Worm (Caenorhabditis elegans) whole organism, L4 larva: ENCODE measurements around the gene F49C12.5.

Experiments used
- D1046.2 ChIP-seq: fragments of 200-800 bp; sonication (Bioruptor generic); IDR thresholded peaks from 2 replicates; pipeline ENCODE4 v1.3.6; 2022; ENCODE audit warnings: missing genetic modification characterization, missing compliant biosample characterization
- F10B5.3 ChIP-seq: sonication (generic microtip); optimal IDR thresholded peaks from 2 replicates; lab custom pipeline; 2016; ENCODE audit warnings: mild to moderate bottlenecking, missing genetic modification characterization, missing compliant biosample characterization
- F26F4.8 ChIP-seq: fragments of 200-800 bp; sonication (Bioruptor generic); conservative IDR thresholded peaks from 2 replicates; pipeline ENCODE4 v1.3.6; 2022; ENCODE audit warnings: missing genetic modification characterization, missing compliant biosample characterization
- F49E8.2 ChIP-seq: sonication (generic microtip); optimal IDR thresholded peaks from 2 replicates; lab custom pipeline; 2016; ENCODE audit warnings: missing compliant biosample characterization, mild to moderate bottlenecking, missing genetic modification characterization, borderline replicate concordance
- R02D3.7 ChIP-seq: fragments of 150-350 bp; sonication (generic microtip); optimal IDR thresholded peaks from 3 replicates; lab custom pipeline; 2014; ENCODE audit warnings: missing biosample characterization, missing genetic modification characterization
- T20F7.1 ChIP-seq: fragments of 200-800 bp; sonication (Bioruptor generic); optimal IDR thresholded peaks from 2 replicates; lab custom pipeline; 2018; ENCODE audit warnings: mild to moderate bottlenecking, missing genetic modification characterization, missing compliant biosample characterization
- T26A8.4 ChIP-seq: fragments of 200-800 bp; sonication (Bioruptor generic); IDR thresholded peaks from 2 replicates; pipeline ENCODE4 v1.3.6; 2022; ENCODE audit warnings: missing genetic modification characterization, missing compliant biosample characterization
- Y75B8A.6 ChIP-seq: fragments of 200-800 bp; sonication (Bioruptor generic); IDR thresholded peaks from 2 replicates; pipeline ENCODE4 v1.3.6; 2022; ENCODE audit warnings: missing genetic modification reagents, missing genetic modification characterization, missing compliant biosample characterization
- ZK337.2 ChIP-seq: fragments of 200-800 bp; sonication (Bioruptor generic); IDR thresholded peaks from 2 replicates; pipeline ENCODE4 v1.3.6; 2022; ENCODE audit warnings: missing genetic modification reagents, missing genetic modification characterization, missing compliant biosample characterization
- aha-1 ChIP-seq: fragments of 150-350 bp; peaks from one replicate; lab custom pipeline; 2014; ENCODE audit warnings: missing biosample characterization, missing genetic modification characterization
- ces-1 ChIP-seq: fragments of 150-350 bp; sonication (generic microtip); optimal IDR thresholded peaks from 4 replicates; lab custom pipeline; 2014; ENCODE audit warnings: missing biosample characterization, missing genetic modification reagents, missing genetic modification characterization
- ctbp-1 ChIP-seq: fragments of 200-800 bp; sonication (Bioruptor generic); IDR thresholded peaks from 2 replicates; pipeline ENCODE4 v1.3.6; 2022; ENCODE audit warnings: missing genetic modification reagents, missing genetic modification characterization, missing compliant biosample characterization
- daf-16 ChIP-seq, 3 experiments: sonication (generic microtip); optimal IDR thresholded peaks; 2 replicates each; lab custom pipeline; 2016 to 2017; ENCODE audit warnings: missing genetic modification characterization in 3 of 3, missing genetic modification reagents in 3 of 3, mild to moderate bottlenecking in 2 of 3, missing compliant biosample characterization in 2 of 3, missing biosample characterization in 1 of 3, moderate library complexity in 1 of 3
- daf-8 ChIP-seq: fragments of 200-800 bp; sonication (Bioruptor generic); IDR thresholded peaks from 2 replicates; pipeline ENCODE4 v1.3.6; 2022; ENCODE audit warnings: missing genetic modification characterization, missing compliant biosample characterization
- dpl-1 ChIP-seq: fragments of 150-350 bp; optimal IDR thresholded peaks from 2 replicates; lab custom pipeline; 2014; ENCODE audit warnings: missing biosample characterization, missing genetic modification reagents, missing genetic modification characterization
- egl-27 ChIP-seq: sonication (generic microtip); optimal IDR thresholded peaks from 3 replicates; lab custom pipeline; 2017; ENCODE audit warnings: missing biosample characterization, missing genetic modification reagents, missing genetic modification characterization
- fos-1 ChIP-seq: fragments of 150-350 bp; optimal IDR thresholded peaks from 2 replicates; lab custom pipeline; 2014; ENCODE audit warnings: missing biosample characterization, missing genetic modification characterization
- gei-8 ChIP-seq: fragments of 200-800 bp; sonication (Bioruptor generic); optimal IDR thresholded peaks from 2 replicates; lab custom pipeline; 2018; ENCODE audit warnings: mild to moderate bottlenecking, missing genetic modification characterization, missing compliant biosample characterization
- hif-1 ChIP-seq, 2 experiments: sonication (generic microtip); optimal IDR thresholded peaks; 2 replicates each; lab custom pipeline; 2016 to 2017; ENCODE audit warnings: missing compliant biosample characterization in 2 of 2, missing genetic modification characterization in 2 of 2, missing genetic modification reagents in 2 of 2, missing genotype in 2 of 2, mild to moderate bottlenecking in 1 of 2
- hlh-11 ChIP-seq: fragments of 200-800 bp; sonication (Bioruptor generic); optimal IDR thresholded peaks from 2 replicates; lab custom pipeline; 2018; ENCODE audit warnings: mild to moderate bottlenecking, missing genetic modification characterization, missing compliant biosample characterization
- hlh-30 ChIP-seq: sonication (generic microtip); optimal IDR thresholded peaks from 2 replicates; lab custom pipeline; 2017; ENCODE audit warnings: antibody characterized with exemption, mild to moderate bottlenecking, missing genetic modification characterization, missing compliant biosample characterization; ENCODE audit not compliant: insufficient read depth
- lim-7 ChIP-seq: fragments of 200-800 bp; sonication (Bioruptor generic); IDR thresholded peaks from 2 replicates; pipeline ENCODE4 v1.3.6; 2022; ENCODE audit warnings: missing genetic modification characterization, missing compliant biosample characterization
- lin-15B ChIP-seq: fragments of 150-350 bp; sonication (generic microtip); optimal IDR thresholded peaks from 3 replicates; lab custom pipeline; 2014; ENCODE audit warnings: missing biosample characterization, missing genetic modification characterization
- lin-39 ChIP-seq: fragments of 150-350 bp; optimal IDR thresholded peaks from 2 replicates; lab custom pipeline; 2014; ENCODE audit warnings: missing biosample characterization, missing genetic modification reagents, missing genetic modification characterization
- lir-3 ChIP-seq: sonication (generic microtip); optimal IDR thresholded peaks from 2 replicates; lab custom pipeline; 2016; ENCODE audit warnings: mild to moderate bottlenecking, missing genetic modification characterization, missing compliant biosample characterization
- mdl-1 ChIP-seq, 2 experiments: fragments of 150-350 bp in 1 of 2; sonication (generic microtip) in 1 of 2; optimal IDR thresholded peaks; 2 replicates each; lab custom pipeline; 2014 to 2017; ENCODE audit warnings: missing biosample characterization in 2 of 2, missing genetic modification characterization in 2 of 2
- mes-2 ChIP-seq: sonication (generic microtip); optimal IDR thresholded peaks from 2 replicates; lab custom pipeline; 2016; ENCODE audit warnings: missing genotype, mild to moderate bottlenecking, missing genetic modification characterization, missing compliant biosample characterization; ENCODE audit not compliant: poor library complexity, severe bottlenecking
- nhr-10 ChIP-seq: fragments of 150-350 bp; optimal IDR thresholded peaks from 2 replicates; lab custom pipeline; 2014; ENCODE audit warnings: missing biosample characterization, missing genetic modification characterization
- nhr-102 ChIP-seq: sonication (generic microtip); optimal IDR thresholded peaks from 2 replicates; lab custom pipeline; 2016; ENCODE audit warnings: mild to moderate bottlenecking, missing genetic modification characterization, moderate library complexity, missing compliant biosample characterization
- nhr-11 ChIP-seq: fragments of 150-350 bp; optimal IDR thresholded peaks from 2 replicates; lab custom pipeline; 2014; ENCODE audit warnings: missing biosample characterization, missing genetic modification characterization
- nhr-237 ChIP-seq: sonication (generic microtip); optimal IDR thresholded peaks from 2 replicates; lab custom pipeline; 2017; ENCODE audit warnings: missing biosample characterization, missing genetic modification characterization
- nhr-25 ChIP-seq: sonication (generic microtip); optimal IDR thresholded peaks from 2 replicates; lab custom pipeline; 2017; ENCODE audit warnings: missing genetic modification characterization, mild to moderate bottlenecking, missing compliant biosample characterization, antibody characterized with exemption, moderate library complexity, borderline replicate concordance; ENCODE audit not compliant: insufficient read depth
- nhr-41 ChIP-seq: fragments of 200-800 bp; sonication (Bioruptor generic); IDR thresholded peaks from 2 replicates; pipeline ENCODE4 v1.3.6; 2022; ENCODE audit warnings: missing genetic modification reagents, missing genetic modification characterization, missing compliant biosample characterization
- nhr-48 ChIP-seq: sonication (generic microtip); optimal IDR thresholded peaks from 2 replicates; lab custom pipeline; 2016; ENCODE audit warnings: mild to moderate bottlenecking, missing genetic modification characterization, missing compliant biosample characterization
- nhr-76 ChIP-seq: fragments of 150-350 bp; optimal IDR thresholded peaks from 2 replicates; lab custom pipeline; 2014; ENCODE audit warnings: missing biosample characterization, missing genetic modification characterization
- nhr-77 ChIP-seq: fragments of 150-350 bp; optimal IDR thresholded peaks from 2 replicates; lab custom pipeline; 2014; ENCODE audit warnings: missing biosample characterization, missing genetic modification characterization
- php-3 ChIP-seq: fragments of 200-800 bp; sonication (Bioruptor generic); IDR thresholded peaks from 2 replicates; pipeline ENCODE4 v1.3.6; 2022; ENCODE audit warnings: missing genetic modification reagents, missing genetic modification characterization, missing compliant biosample characterization
- set-16 ChIP-seq: fragments of 200-800 bp; sonication (Bioruptor generic); IDR thresholded peaks from 2 replicates; pipeline ENCODE4 v1.3.6; 2022; ENCODE audit warnings: missing genetic modification reagents, missing genetic modification characterization, missing compliant biosample characterization
- skn-1 ChIP-seq: fragments of 150-350 bp; optimal IDR thresholded peaks from 2 replicates; lab custom pipeline; 2014; ENCODE audit warnings: missing biosample characterization, missing genetic modification characterization
- snpc-4 ChIP-seq: fragments of 150-350 bp; optimal IDR thresholded peaks from 2 replicates; lab custom pipeline; 2014; ENCODE audit warnings: missing biosample characterization, missing genetic modification characterization
- tag-97 ChIP-seq: fragments of 200-800 bp; sonication (Bioruptor generic); IDR thresholded peaks from 2 replicates; pipeline ENCODE4 v1.3.6; 2022; ENCODE audit warnings: missing genetic modification characterization, missing compliant biosample characterization
- unc-62 ChIP-seq, 3 experiments: fragments of 150-350 bp in 1 of 3; sonication (generic microtip); optimal IDR thresholded peaks in 2 of 3; peaks in 1 of 3; 1 replicate in 1 of 3; 2 replicates in 2 of 3; lab custom pipeline; 2014 to 2017; ENCODE audit warnings: missing biosample characterization in 3 of 3, missing genetic modification characterization in 3 of 3, missing genetic modification reagents in 3 of 3, missing genotype in 1 of 3
- vab-7 ChIP-seq: fragments of 200-800 bp; sonication (Bioruptor generic); IDR thresholded peaks from 2 replicates; pipeline ENCODE4 v1.3.6; 2022; ENCODE audit warnings: missing genetic modification reagents, missing genetic modification characterization, missing compliant biosample characterization
- zag-1 ChIP-seq: fragments of 150-350 bp; optimal IDR thresholded peaks from 2 replicates; lab custom pipeline; 2014; ENCODE audit warnings: missing biosample characterization, missing genetic modification characterization
- zfp-2 ChIP-seq: sonication (generic microtip); optimal IDR thresholded peaks from 2 replicates; lab custom pipeline; 2016; ENCODE audit warnings: mild to moderate bottlenecking, missing genetic modification characterization, missing compliant biosample characterization
- ztf-7 ChIP-seq: fragments of 150-350 bp; optimal IDR thresholded peaks from 2 replicates; lab custom pipeline; 2014; ENCODE audit warnings: missing biosample characterization, missing genetic modification characterization

Gene F49C12.5

DNA sequence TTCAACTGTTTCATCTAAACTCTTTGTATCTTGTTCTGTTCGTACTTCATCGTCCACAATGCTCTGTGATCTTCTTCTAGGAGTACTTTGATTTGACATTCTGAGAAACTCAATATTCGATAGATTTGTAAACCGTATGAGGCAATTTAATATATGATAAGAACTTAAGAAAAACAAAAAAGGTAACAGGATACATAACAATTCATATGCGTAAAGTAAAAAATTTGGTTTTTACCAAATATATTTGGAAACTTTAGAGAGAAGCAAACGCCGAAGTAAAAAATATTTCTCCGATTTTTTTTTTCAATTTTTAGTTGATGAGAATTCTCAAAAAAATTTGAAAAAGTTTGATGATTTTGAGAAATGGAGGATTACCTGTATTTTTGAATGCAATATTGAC, 38.3 kb upstream of the F49C12.5 start, which contains the start of gene Y11D7A.19:
Gene Y11D7A.19 (minus strand): TSS at position 101 of the 400 bp plus-strand sequence.
- TF ChIP-seq nhr-102 (tag; lab: Kevin White, UChicago): no peak
- no peak for TF ChIP-seq gei-8 (GFP tag; lab: Kevin White, UChicago)
- no peak for TF ChIP-seq F26F4.8 (GFP tag; lab: Robert Waterston, UW)
- no peak for TF ChIP-seq F10B5.3 (tag; lab: Kevin White, UChicago)
- TF ChIP-seq nhr-41 (GFP tag; lab: Robert Waterston, UW): no peak
- no peak for TF ChIP-seq zfp-2 (tag; lab: Kevin White, UChicago)
- TF ChIP-seq nhr-76 (tag; lab: Kevin White, UChicago): no peak
- TF ChIP-seq skn-1 (tag; lab: Kevin White, UChicago): no peak
- no peak for TF ChIP-seq T26A8.4 (GFP tag; lab: Robert Waterston, UW)

DNA sequence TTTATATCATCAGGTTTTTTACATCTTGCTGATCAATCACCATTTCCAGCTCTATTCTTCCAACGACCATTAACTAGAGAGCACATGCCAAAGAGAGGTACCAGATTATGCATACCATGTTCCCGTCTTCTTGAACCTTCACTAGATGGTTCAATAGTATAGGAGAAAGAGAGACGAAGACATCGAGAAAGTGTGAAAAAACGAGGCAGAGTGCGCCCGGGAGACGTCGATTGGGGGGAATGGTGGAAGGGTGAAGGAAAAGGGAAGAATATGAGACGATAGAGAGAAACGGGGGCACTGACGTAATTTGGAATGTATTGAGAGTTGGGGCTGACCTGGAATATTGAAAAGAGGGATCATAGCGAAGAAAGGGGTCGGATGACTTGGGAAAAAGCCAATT, 37.1 kb upstream of the F49C12.5 start:
- TF ChIP-seq mes-2 (tag; lab: Kevin White, UChicago): no peak
- TF ChIP-seq nhr-102 (tag; lab: Kevin White, UChicago): no peak
- no peak for TF ChIP-seq zfp-2 (tag; lab: Kevin White, UChicago)
- no peak for TF ChIP-seq fos-1
- TF ChIP-seq nhr-237 (tag; lab: Kevin White, UChicago): no peak
- no peak for TF ChIP-seq nhr-48
- TF ChIP-seq lin-15B (tag; lab: Kevin White, UChicago): no peak
- TF ChIP-seq lim-7: no peak
- no peak for TF ChIP-seq F10B5.3 (tag; lab: Kevin White, UChicago)
- TF ChIP-seq nhr-10: no peak
- TF ChIP-seq ZK337.2 (GFP tag; lab: Robert Waterston, UW): no peak
- TF ChIP-seq unc-62 (GFP tag; optimal IDR thresholded peaks at IDR 0.05 in 1 of 2; lab: Kevin White, UChicago): no peak
- no peak for TF ChIP-seq unc-62 (tag; optimal IDR thresholded peaks at IDR 0.05; lab: Kevin White, UChicago)
- TF ChIP-seq lir-3 (tag; lab: Kevin White, UChicago): no peak
- no peak for TF ChIP-seq nhr-76 (tag; lab: Kevin White, UChicago)
- no peak for TF ChIP-seq ces-1 (GFP tag; lab: Kevin White, UChicago)

DNA sequence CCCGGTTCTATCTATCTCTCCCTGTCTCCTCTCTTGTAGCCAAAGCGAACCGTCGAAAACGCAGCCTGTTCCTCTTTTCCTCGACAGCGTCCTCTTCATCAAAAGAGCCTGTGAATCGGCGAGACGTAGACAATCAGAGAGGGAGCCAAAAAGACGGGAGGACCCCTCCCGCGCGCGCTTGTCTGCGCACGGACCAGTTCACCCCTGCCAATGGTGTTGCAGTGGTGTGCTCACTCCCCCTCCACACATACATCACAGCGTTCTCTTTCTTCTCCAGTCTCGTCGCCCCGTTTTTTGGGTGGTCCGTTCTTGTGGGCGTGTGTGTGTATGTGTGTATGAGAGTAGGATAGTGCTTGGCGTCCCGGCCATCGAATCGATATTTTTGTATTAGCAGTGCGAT, 35.8 kb upstream of the F49C12.5 start:
- no peak for TF ChIP-seq F49E8.2 (tag; lab: Kevin White, UChicago)
- TF ChIP-seq set-16: no peak; the same call in 1 of the 2 replicates
- TF ChIP-seq aha-1 (tag; lab: Kevin White, UChicago): no peak
- TF ChIP-seq zag-1 (tag; lab: Kevin White, UChicago): no peak
- no peak for TF ChIP-seq nhr-237 (tag; lab: Kevin White, UChicago)
- TF ChIP-seq Y75B8A.6 (GFP tag; lab: Robert Waterston, UW): no peak
- no peak for TF ChIP-seq ctbp-1 (GFP tag; lab: Robert Waterston, UW)
- TF ChIP-seq daf-8 (GFP tag; lab: Robert Waterston, UW): no peak
- TF ChIP-seq mes-2 (tag; lab: Kevin White, UChicago): no peak
- TF ChIP-seq R02D3.7: no peak
- TF ChIP-seq ces-1 (GFP tag; lab: Kevin White, UChicago): no peak
- no peak for TF ChIP-seq nhr-77 (tag; lab: Kevin White, UChicago)
- no peak for TF ChIP-seq T20F7.1 (GFP tag; lab: Kevin White, UChicago)
- TF ChIP-seq lin-39 (tag; lab: Kevin White, UChicago): no peak
- no peak for TF ChIP-seq nhr-11 (tag; lab: Kevin White, UChicago)
- no peak for TF ChIP-seq dpl-1 (GFP tag; lab: Kevin White, UChicago)
- TF ChIP-seq lim-7: no peak
- no peak for TF ChIP-seq nhr-25 (tag; lab: Kevin White, UChicago)
- TF ChIP-seq D1046.2 (GFP tag; lab: Robert Waterston, UW): no peak
- TF ChIP-seq, all 104 proteins: peak for 0

DNA sequence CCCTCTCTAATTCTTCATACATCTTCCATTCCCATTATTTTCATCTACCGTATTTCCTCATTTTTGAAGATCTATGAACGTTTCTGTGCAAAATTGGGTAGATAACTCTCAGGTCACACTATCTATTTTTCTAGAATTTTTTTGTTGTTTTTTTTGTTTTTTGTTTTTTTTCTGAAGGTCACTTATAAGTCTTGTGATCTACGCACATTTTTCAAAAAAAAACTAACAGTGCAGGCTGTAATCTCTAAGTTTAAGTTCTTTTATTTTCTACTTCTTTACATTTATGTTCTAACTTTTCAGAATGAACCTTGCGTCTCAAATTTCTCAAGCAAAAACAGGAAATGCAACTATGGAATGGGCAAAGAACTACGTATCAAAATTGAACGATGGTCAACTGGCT, 34.9 kb upstream of the F49C12.5 start, which contains the start of gene flh-3:
Gene flh-3 (plus strand): TSS at position 301 of the 400 bp plus-strand sequence.
- no peak for TF ChIP-seq tag-97 (GFP tag; lab: Robert Waterston, UW)
- TF ChIP-seq snpc-4 (tag; lab: Kevin White, UChicago): no peak
- TF ChIP-seq hif-1 (tag; optimal IDR thresholded peaks at IDR 0.05; lab: Kevin White, UChicago): no peak
- no peak for TF ChIP-seq zfp-2 (tag; lab: Kevin White, UChicago)
- no peak for TF ChIP-seq daf-16 (GFP tag; optimal IDR thresholded peaks at IDR 0.05; lab: Kevin White, UChicago)
- TF ChIP-seq daf-16 (tag; optimal IDR thresholded peaks at IDR 0.05; lab: Kevin White, UChicago): no peak
- no peak for TF ChIP-seq hlh-30 (tag; lab: Kevin White, UChicago)
- TF ChIP-seq hlh-11 (tag; lab: Kevin White, UChicago): no peak
- TF ChIP-seq egl-27 (tag; lab: Kevin White, UChicago): no peak
- TF ChIP-seq vab-7 (GFP tag; lab: Robert Waterston, UW): no peak
- TF ChIP-seq Y75B8A.6 (GFP tag; lab: Robert Waterston, UW): no peak
- TF ChIP-seq ztf-7 (tag; lab: Kevin White, UChicago): no peak
- TF ChIP-seq mdl-1 (tag; optimal IDR thresholded peaks at IDR 0.05; lab: Kevin White, UChicago): no peak
- TF ChIP-seq php-3 (GFP tag; lab: Robert Waterston, UW): no peak
